Worm (Caenorhabditis elegans) whole organism, L4 larva: Measurements from ENCODE around the gene bath-46.
A peak's percentile ranks its signal among the peaks of the same experiment; 100 is the strongest.

ENCODE experiments used
- F10B5.3 ChIP-seq: sonication (generic microtip); optimal IDR thresholded peaks from 2 replicates; lab custom pipeline; 2016; ENCODE audit warnings: mild to moderate bottlenecking, missing genetic modification characterization, missing compliant biosample characterization
- F37D6.2 ChIP-seq: sonication (generic microtip); optimal IDR thresholded peaks from 2 replicates; lab custom pipeline; 2016; ENCODE audit warnings: mild to moderate bottlenecking, missing genetic modification characterization, missing compliant biosample characterization
- F44E2.7 ChIP-seq: fragments of 200-800 bp; sonication (Bioruptor generic); IDR thresholded peaks from 2 replicates; pipeline ENCODE4 v2.1.2; 2022; ENCODE audit warnings: missing genetic modification characterization, missing compliant biosample characterization
- F49E8.2 ChIP-seq: sonication (generic microtip); optimal IDR thresholded peaks from 2 replicates; lab custom pipeline; 2016; ENCODE audit warnings: missing compliant biosample characterization, mild to moderate bottlenecking, missing genetic modification characterization, borderline replicate concordance
- Y5F2A.4 ChIP-seq: fragments of 200-800 bp; sonication (Bioruptor generic); optimal IDR thresholded peaks from 2 replicates; lab custom pipeline; 2018; ENCODE audit warnings: mild to moderate bottlenecking, missing genetic modification characterization, missing compliant biosample characterization
- ZK546.5 ChIP-seq, 2 experiments: sonication (generic microtip); optimal IDR thresholded peaks; 2 replicates each; lab custom pipeline; 2017; ENCODE audit warnings: missing biosample characterization in 2 of 2, missing genetic modification characterization in 2 of 2
- aha-1 ChIP-seq: fragments of 150-350 bp; peaks from one replicate; lab custom pipeline; 2014; ENCODE audit warnings: missing biosample characterization, missing genetic modification characterization
- ceh-20 ChIP-seq: fragments of 200-800 bp; sonication (Bioruptor generic); IDR thresholded peaks from 2 replicates; pipeline ENCODE4 v1.3.6; 2022; ENCODE audit warnings: missing genetic modification reagents, missing genetic modification characterization, missing compliant biosample characterization
- cey-2 ChIP-seq: sonication (generic microtip); optimal IDR thresholded peaks from 3 replicates; lab custom pipeline; 2017; ENCODE audit warnings: missing genetic modification characterization, mild to moderate bottlenecking, missing compliant biosample characterization, antibody characterized with exemption, borderline replicate concordance; ENCODE audit not compliant: insufficient read depth
- daf-16 ChIP-seq, 3 experiments: sonication (generic microtip); optimal IDR thresholded peaks; 2 replicates each; lab custom pipeline; 2016 to 2017; ENCODE audit warnings: missing genetic modification characterization in 3 of 3, missing genetic modification reagents in 3 of 3, mild to moderate bottlenecking in 2 of 3, missing compliant biosample characterization in 2 of 3, missing biosample characterization in 1 of 3, moderate library complexity in 1 of 3
- dmd-6 ChIP-seq: fragments of 200-800 bp; sonication (Bioruptor generic); IDR thresholded peaks from 2 replicates; pipeline ENCODE4 v1.3.6; 2022; ENCODE audit warnings: missing genetic modification reagents, missing genetic modification characterization, missing compliant biosample characterization
- dpl-1 ChIP-seq: fragments of 150-350 bp; optimal IDR thresholded peaks from 2 replicates; lab custom pipeline; 2014; ENCODE audit warnings: missing biosample characterization, missing genetic modification reagents, missing genetic modification characterization
- dve-1 ChIP-seq: sonication (generic microtip); optimal IDR thresholded peaks from 2 replicates; lab custom pipeline; 2017; ENCODE audit warnings: antibody characterized with exemption, mild to moderate bottlenecking, missing genetic modification characterization, missing compliant biosample characterization; ENCODE audit not compliant: insufficient read depth
- egl-43 ChIP-seq: fragments of 200-800 bp; sonication (Bioruptor generic); IDR thresholded peaks from 2 replicates; pipeline ENCODE4 v1.3.6; 2022; ENCODE audit warnings: missing genetic modification reagents, missing genetic modification characterization, missing compliant biosample characterization
- gei-8 ChIP-seq: fragments of 200-800 bp; sonication (Bioruptor generic); optimal IDR thresholded peaks from 2 replicates; lab custom pipeline; 2018; ENCODE audit warnings: mild to moderate bottlenecking, missing genetic modification characterization, missing compliant biosample characterization
- madf-5 ChIP-seq, 2 experiments: fragments of 200-800 bp; sonication (Bioruptor generic); IDR thresholded peaks; 2 replicates each; pipeline ENCODE4 v1.3.6; 2022; ENCODE audit warnings: missing compliant biosample characterization in 2 of 2, missing genetic modification characterization in 2 of 2
- madf-9 ChIP-seq: fragments of 200-800 bp; sonication (Bioruptor generic); conservative IDR thresholded peaks from 2 replicates; pipeline ENCODE4 v1.3.6; 2022; ENCODE audit warnings: missing genetic modification reagents, missing genetic modification characterization, missing compliant biosample characterization
- mdl-1 ChIP-seq, 2 experiments: fragments of 150-350 bp in 1 of 2; sonication (generic microtip) in 1 of 2; optimal IDR thresholded peaks; 2 replicates each; lab custom pipeline; 2014 to 2017; ENCODE audit warnings: missing biosample characterization in 2 of 2, missing genetic modification characterization in 2 of 2
- mdt-29 ChIP-seq: fragments of 200-800 bp; sonication (Bioruptor generic); IDR thresholded peaks from 2 replicates; pipeline ENCODE4 v1.3.6; 2022; ENCODE audit warnings: missing genetic modification reagents, missing genetic modification characterization, missing compliant biosample characterization
- mep-1 ChIP-seq: fragments of 150-350 bp; sonication (generic microtip); optimal IDR thresholded peaks from 3 replicates; lab custom pipeline; 2014; ENCODE audit warnings: missing biosample characterization, missing genetic modification characterization
- mxl-2 ChIP-seq: fragments of 200-800 bp; sonication (Bioruptor generic); conservative IDR thresholded peaks from 2 replicates; pipeline ENCODE4 v1.3.6; 2022; ENCODE audit warnings: missing genetic modification reagents, missing genetic modification characterization, missing compliant biosample characterization
- nhr-111 ChIP-seq: fragments of 200-800 bp; sonication (Bioruptor generic); optimal IDR thresholded peaks from 2 replicates; lab custom pipeline; 2018; ENCODE audit warnings: mild to moderate bottlenecking, missing genetic modification characterization, missing compliant biosample characterization
- nhr-41 ChIP-seq: fragments of 200-800 bp; sonication (Bioruptor generic); IDR thresholded peaks from 2 replicates; pipeline ENCODE4 v1.3.6; 2022; ENCODE audit warnings: missing genetic modification reagents, missing genetic modification characterization, missing compliant biosample characterization
- nhr-76 ChIP-seq: fragments of 150-350 bp; optimal IDR thresholded peaks from 2 replicates; lab custom pipeline; 2014; ENCODE audit warnings: missing biosample characterization, missing genetic modification characterization
- pha-4 ChIP-seq, 2 experiments: fragments of 150-350 bp in 1 of 2; fragments of 200-800 bp in 1 of 2; sonication (Bioruptor generic) in 1 of 2; IDR thresholded peaks in 1 of 2; optimal IDR thresholded peaks in 1 of 2; 2 replicates each; pipeline versions ENCODE4 v1.3.6 to Lab custom; 2014 to 2022; ENCODE audit warnings: missing genetic modification characterization in 2 of 2, missing genetic modification reagents in 2 of 2, missing biosample characterization in 1 of 2, missing compliant biosample characterization in 1 of 2
- saeg-2 ChIP-seq: fragments of 200-800 bp; sonication (Bioruptor generic); IDR thresholded peaks from 2 replicates; pipeline ENCODE4 v1.3.6; 2022; ENCODE audit warnings: missing genetic modification reagents, missing genetic modification characterization, missing compliant biosample characterization
- sdz-12 ChIP-seq: fragments of 200-800 bp; sonication (Bioruptor generic); optimal IDR thresholded peaks from 2 replicates; lab custom pipeline; 2018; ENCODE audit warnings: mild to moderate bottlenecking, missing genetic modification characterization, missing compliant biosample characterization
- snpc-1.2 ChIP-seq: fragments of 200-800 bp; sonication (Bioruptor generic); IDR thresholded peaks from 2 replicates; pipeline ENCODE4 v1.3.6; 2022; ENCODE audit warnings: missing genetic modification reagents, missing genetic modification characterization, missing compliant biosample characterization
- snpc-4 ChIP-seq: fragments of 150-350 bp; optimal IDR thresholded peaks from 2 replicates; lab custom pipeline; 2014; ENCODE audit warnings: missing biosample characterization, missing genetic modification characterization
- spr-1 ChIP-seq: sonication (generic microtip); optimal IDR thresholded peaks from 2 replicates; lab custom pipeline; 2016; ENCODE audit warnings: mild to moderate bottlenecking, missing genetic modification characterization, missing compliant biosample characterization
- unc-39 ChIP-seq: sonication (generic microtip); optimal IDR thresholded peaks from 2 replicates; lab custom pipeline; 2017; ENCODE audit warnings: missing biosample characterization, missing genetic modification characterization
- unc-62 ChIP-seq, 3 experiments: fragments of 150-350 bp in 1 of 3; sonication (generic microtip); optimal IDR thresholded peaks in 2 of 3; peaks in 1 of 3; 1 replicate in 1 of 3; 2 replicates in 2 of 3; lab custom pipeline; 2014 to 2017; ENCODE audit warnings: missing biosample characterization in 3 of 3, missing genetic modification characterization in 3 of 3, missing genetic modification reagents in 3 of 3, missing genotype in 1 of 3
- zfp-2 ChIP-seq: sonication (generic microtip); optimal IDR thresholded peaks from 2 replicates; lab custom pipeline; 2016; ENCODE audit warnings: mild to moderate bottlenecking, missing genetic modification characterization, missing compliant biosample characterization
- zfp-3 ChIP-seq: fragments of 200-800 bp; sonication (Bioruptor generic); conservative IDR thresholded peaks from 2 replicates; pipeline ENCODE4 v1.3.6; 2022; ENCODE audit warnings: missing genetic modification reagents, missing genetic modification characterization, missing compliant biosample characterization
- ztf-11 ChIP-seq: fragments of 150-350 bp; optimal IDR thresholded peaks from 2 replicates; lab custom pipeline; 2014; ENCODE audit warnings: missing biosample characterization, missing genetic modification characterization
- ztf-7 ChIP-seq: fragments of 150-350 bp; optimal IDR thresholded peaks from 2 replicates; lab custom pipeline; 2014; ENCODE audit warnings: missing biosample characterization, missing genetic modification characterization

bath-46 gene

ce11 chrII:1567646-1568045 lies 30.1 kb upstream of the bath-46 start, which contains the start of gene K05F6.8:
Gene K05F6.8 (minus strand): TSS chrII:1567746.
- TF ChIP-seq saeg-2 (GFP tag; lab: Robert Waterston, UW) (no peak), madf-5 (GFP tag; IDR thresholded peaks at IDR 0.05; lab: Robert Waterston, UW) (no peak), F44E2.7 (GFP tag; lab: Robert Waterston, UW) (no peak), snpc-1.2 (GFP tag; lab: Robert Waterston, UW) (no peak), daf-16 (GFP tag; optimal IDR thresholded peaks at IDR 0.05; lab: Kevin White, UChicago) (no peak), daf-16 (tag; optimal IDR thresholded peaks at IDR 0.05; lab: Kevin White, UChicago) (no peak), zfp-2 (tag; lab: Kevin White, UChicago) (no peak), nhr-76 (tag; lab: Kevin White, UChicago) (no peak), gei-8 (GFP tag; lab: Kevin White, UChicago) (no peak), nhr-41 (GFP tag; lab: Robert Waterston, UW) (no peak), snpc-4 (tag; lab: Kevin White, UChicago) (no peak), F10B5.3 (tag; lab: Kevin White, UChicago) (no peak), dve-1 (tag; lab: Kevin White, UChicago) (no peak), sdz-12 (no peak)

ce11 chrII:1568214-1568613 lies 29.5 kb upstream of the bath-46 start, which contains the start of gene fbxb-49:
Gene fbxb-49 (plus strand): TSS chrII:1568514.
- TF ChIP-seq aha-1 (peak; percentile 71), unc-62 (GFP tag; optimal IDR thresholded peaks at IDR 0.05 in 1 of 2; lab: Kevin White, UChicago) (no peak), unc-62 (tag; optimal IDR thresholded peaks at IDR 0.05; lab: Kevin White, UChicago) (no peak)

ce11 chrII:1571032-1571431 lies 26.7 kb upstream of the bath-46 start, which contains the start of gene fbxb-46:
Gene fbxb-46 (minus strand): TSS chrII:1571132.
- TF ChIP-seq madf-9 (GFP tag; lab: Robert Waterston, UW) (no peak), daf-16 (GFP tag; optimal IDR thresholded peaks at IDR 0.05; lab: Kevin White, UChicago) (no peak), daf-16 (tag; optimal IDR thresholded peaks at IDR 0.05; lab: Kevin White, UChicago) (no peak), F44E2.7 (GFP tag; lab: Robert Waterston, UW) (no peak), F37D6.2 (tag; lab: Kevin White, UChicago) (no peak), pha-4 (GFP tag; IDR thresholded peaks at IDR 0.05; lab: Robert Waterston, UW) (no peak), pha-4 (tag; optimal IDR thresholded peaks at IDR 0.05; lab: Kevin White, UChicago) (no peak), madf-5 (GFP tag; IDR thresholded peaks at IDR 0.05; lab: Robert Waterston, UW) (no peak), nhr-111 (GFP tag; lab: Kevin White, UChicago) (no peak), mdl-1 (tag; optimal IDR thresholded peaks at IDR 0.05; lab: Kevin White, UChicago) (no peak), snpc-4 (tag; lab: Kevin White, UChicago) (no peak), spr-1 (tag; lab: Kevin White, UChicago) (no peak), ceh-20 (GFP tag; lab: Robert Waterston, UW) (no peak), ZK546.5 (tag; optimal IDR thresholded peaks at IDR 0.05; lab: Kevin White, UChicago) (no peak), mep-1 (tag; lab: Kevin White, UChicago) (no peak)

ce11 chrII:1576030-1576429 lies 21.7 kb upstream of the bath-46 start, which contains the start of gene K05F6.10:
Gene K05F6.10 (minus strand): TSS chrII:1576130.
- TF ChIP-seq unc-39 (tag; lab: Kevin White, UChicago) (no peak), F49E8.2 (tag; lab: Kevin White, UChicago) (no peak), egl-43 (GFP tag; lab: Robert Waterston, UW) (no peak), F37D6.2 (tag; lab: Kevin White, UChicago) (no peak), dmd-6 (GFP tag; lab: Robert Waterston, UW) (no peak), zfp-2 (tag; lab: Kevin White, UChicago) (no peak), aha-1 (no peak), F44E2.7 (GFP tag; lab: Robert Waterston, UW) (no peak), mdt-29 (no peak), zfp-3 (GFP tag; lab: Robert Waterston, UW) (no peak), Y5F2A.4 (no peak), ztf-11 (tag; lab: Kevin White, UChicago) (no peak), mxl-2 (GFP tag; lab: Robert Waterston, UW) (no peak), dpl-1 (GFP tag; lab: Kevin White, UChicago) (no peak), cey-2 (tag; lab: Kevin White, UChicago) (no peak), ztf-7 (tag; lab: Kevin White, UChicago) (no peak)
